Fruit fly (Drosophila melanogaster) S2 (cell line): ENCODE data around the gene CG10462.

Source experiments
- CG8478 ChIP-seq: fragments of >200 bp; optimal IDR thresholded peaks from 2 replicates; lab custom pipeline; 2018
- CTCF ChIP-seq, 2 experiments: fragments of >200 bp; optimal IDR thresholded peaks; 2 replicates each; lab custom pipeline; 2018

- TF ChIP-seq CTCF (optimal IDR thresholded peaks at IDR 0.05; lab: Kevin White, UChicago) (no peak), CG8478 (lab: Kevin White, UChicago) (no peak)
Observed at dm6 chr2L:19756716-19757115, 20.9 kb upstream of the CG10462 start, which contains the start of gene CG10631.
